Fruit fly (Drosophila melanogaster): ENCODE results near the gene Tspo.

Gene Tspo

DNA sequence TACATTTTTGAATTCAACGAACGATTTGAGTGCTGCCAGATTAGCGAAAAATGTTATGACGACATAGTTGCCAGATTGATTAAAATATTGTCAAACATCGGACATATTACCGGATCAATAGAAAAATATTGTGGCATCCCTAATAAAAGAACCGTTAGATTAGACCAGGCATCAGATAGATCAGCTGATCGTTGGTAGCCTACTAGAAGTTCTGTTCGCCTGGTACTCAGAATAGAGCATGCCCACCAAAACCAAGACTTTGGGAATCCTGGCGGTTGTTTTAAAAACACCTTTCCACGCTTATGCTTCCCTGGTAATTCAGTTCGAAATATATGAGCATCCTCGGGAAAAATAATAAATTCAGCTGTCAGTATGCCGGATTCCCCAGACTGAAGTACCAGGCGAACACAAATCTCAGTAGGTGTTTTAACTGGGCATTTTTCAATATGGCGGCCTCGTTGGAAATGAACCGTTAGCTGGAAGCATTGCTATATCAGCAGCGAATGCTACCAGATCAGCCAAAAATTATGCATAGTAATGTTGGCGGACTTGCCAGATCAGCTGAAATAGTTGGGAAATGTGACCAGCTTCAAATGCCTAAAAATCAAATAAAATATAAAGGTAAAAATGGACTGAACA is 18.7 kb upstream of the Tspo start (continued):
- TF ChIP-seq pho (GFP tag; optimal IDR thresholded peaks at IDR 0.05) = peak; percentile 54
- peak in 1 of 2 experiments; percentile 54 for TF ChIP-seq Eip74EF (GFP tag; optimal IDR thresholded peaks at IDR 0.05)
- peak; percentile 92 for TF ChIP-seq sd (tag; optimal IDR thresholded peaks at IDR 0.05)
- peak; percentile 65 for TF ChIP-seq gsb-n (tag; optimal IDR thresholded peaks at IDR 0.05)
- peak; percentile 35 for TF ChIP-seq CG12391 (tag; optimal IDR thresholded peaks at IDR 0.05)
- no peak for TF ChIP-seq CG3065 (GFP tag; optimal IDR thresholded peaks at IDR 0.05)
- TF ChIP-seq slp2 (GFP tag; optimal IDR thresholded peaks at IDR 0.05) = no peak
- TF ChIP-seq Oaz (GFP tag; IDR thresholded peaks at IDR 0.05) = no peak
- peak; percentile 8 for TF ChIP-seq twi (tag; optimal IDR thresholded peaks at IDR 0.05)
- TF ChIP-seq vvl (GFP tag; IDR thresholded peaks at IDR 0.05) = peak; percentile 82
- no peak for TF ChIP-seq CG11696 (GFP tag; IDR thresholded peaks at IDR 0.05)
- TF ChIP-seq CG2889 (GFP tag; IDR thresholded peaks at IDR 0.05) = no peak
- TF ChIP-seq peb (GFP tag; IDR thresholded peaks at IDR 0.05) = no peak
- no peak for TF ChIP-seq Hr78 (GFP tag; optimal IDR thresholded peaks at IDR 0.05)
- TF ChIP-seq gce (GFP tag; IDR thresholded peaks at IDR 0.05) = peak; percentile 58; the same call in 1 of the 3 replicates
- no peak for TF ChIP-seq kay (GFP tag; optimal IDR thresholded peaks at IDR 0.05)
- TF ChIP-seq CG9437 (GFP tag; optimal IDR thresholded peaks at IDR 0.05) = no peak
- no peak for TF ChIP-seq CG17568 (GFP tag; optimal IDR thresholded peaks at IDR 0.05)
- TF ChIP-seq CG3163 (GFP tag; optimal IDR thresholded peaks at IDR 0.05) = peak; percentile 33
- peak; percentile 26 for TF ChIP-seq NC2β (GFP tag; optimal IDR thresholded peaks at IDR 0.05)
- TF ChIP-seq CG31224 (GFP tag; IDR thresholded peaks at IDR 0.05) = peak; percentile 100
- peak; percentile 42 for TF ChIP-seq CG10431 (GFP tag; optimal IDR thresholded peaks at IDR 0.05)
- no peak for TF ChIP-seq pb (GFP tag; optimal IDR thresholded peaks at IDR 0.05)
- TF ChIP-seq NfI (GFP tag; optimal IDR thresholded peaks at IDR 0.05) = peak; percentile 19
- TF ChIP-seq Dref (GFP tag; IDR thresholded peaks at IDR 0.05) = peak; percentile 38; the same call in 1 of the 2 replicates
- TF ChIP-seq CG14014 (GFP tag; IDR thresholded peaks at IDR 0.05) = no peak
- no peak for TF ChIP-seq CG12744 (GFP tag; optimal IDR thresholded peaks at IDR 0.05)
- peak; percentile 19 for TF ChIP-seq unpg (GFP tag; optimal IDR thresholded peaks at IDR 0.05)
- no peak for TF ChIP-seq CkIIα-i1 (GFP tag; IDR thresholded peaks at IDR 0.05)
- no peak for TF ChIP-seq CG30020 (tag; optimal IDR thresholded peaks at IDR 0.05)
- no peak for TF ChIP-seq pnt (GFP tag; optimal IDR thresholded peaks at IDR 0.05)
- TF ChIP-seq CG9215 (GFP tag; IDR thresholded peaks at IDR 0.05) = no peak
- TF ChIP-seq z (GFP tag; IDR thresholded peaks at IDR 0.05) = no peak
- TF ChIP-seq CG17359 (tag; optimal IDR thresholded peaks at IDR 0.05) = no peak
- no peak for TF ChIP-seq CG11723 (GFP tag; optimal IDR thresholded peaks at IDR 0.05)
- TF ChIP-seq Scr (GFP tag; IDR thresholded peaks at IDR 0.05; ENCODE audit: partially characterized antibody) = peak; percentile 63
- TF ChIP-seq Dll (GFP tag; IDR thresholded peaks at IDR 0.05; ENCODE audit: partially characterized antibody) = peak; percentile 77; the same call in 3 of the 4 replicates
- peak; percentile 52 for TF ChIP-seq grn (GFP tag; optimal IDR thresholded peaks at IDR 0.05)
- no peak for TF ChIP-seq CG17802 (tag; optimal IDR thresholded peaks at IDR 0.05)
- TF ChIP-seq yki (optimal IDR thresholded peaks at IDR 0.05) = no peak
- no peak for TF ChIP-seq CG18599 (GFP tag; optimal IDR thresholded peaks at IDR 0.05)
- TF ChIP-seq seq (GFP tag; IDR thresholded peaks at IDR 0.05) = no peak
- TF ChIP-seq schlank (tag; optimal IDR thresholded peaks at IDR 0.05) = no peak
- TF ChIP-seq Kr (GFP tag; optimal IDR thresholded peaks at IDR 0.05) = no peak
- no peak for TF ChIP-seq tup (GFP tag; optimal IDR thresholded peaks at IDR 0.05)
- peak; percentile 36 for TF ChIP-seq amos (GFP tag; IDR thresholded peaks at IDR 0.05; ENCODE audit: partially characterized antibody)
- TF ChIP-seq maf-S (GFP tag; optimal IDR thresholded peaks at IDR 0.05) = no peak
- TF ChIP-seq croc (GFP tag; conservative IDR thresholded peaks at IDR 0.05) = no peak
- TF ChIP-seq bowl (GFP tag; IDR thresholded peaks at IDR 0.05) = no peak
- TF ChIP-seq CTCF (GFP tag; optimal IDR thresholded peaks at IDR 0.05) = peak; percentile 57
- no peak for TF ChIP-seq dmrt99B (tag; optimal IDR thresholded peaks at IDR 0.05)
